Worm (Caenorhabditis elegans) whole organism, L3 larva: Measurements from ENCODE around the gene C03C10.2.

Source experiments
- ZK546.5 ChIP-seq: sonication (generic microtip); optimal IDR thresholded peaks from 2 replicates; lab custom pipeline; 2017; ENCODE audit warnings: missing biosample characterization, missing genetic modification characterization
- aly-2 ChIP-seq: fragments of 150-350 bp; optimal IDR thresholded peaks from 2 replicates; lab custom pipeline; 2014; ENCODE audit warnings: missing biosample characterization, missing genetic modification characterization
- ceh-16 ChIP-seq: sonication (generic microtip); optimal IDR thresholded peaks from 2 replicates; lab custom pipeline; 2017; ENCODE audit warnings: missing biosample characterization, missing genetic modification characterization
- ceh-28 ChIP-seq: fragments of 150-350 bp; optimal IDR thresholded peaks from 2 replicates; lab custom pipeline; 2014; ENCODE audit warnings: missing biosample characterization, missing genetic modification reagents, missing genetic modification characterization
- ceh-82 ChIP-seq: fragments of 150-350 bp; optimal IDR thresholded peaks from 2 replicates; lab custom pipeline; 2014; ENCODE audit warnings: missing biosample characterization, missing genetic modification characterization
- ceh-9 ChIP-seq: sonication (generic microtip); optimal IDR thresholded peaks from 2 replicates; lab custom pipeline; 2018; ENCODE audit warnings: missing biosample characterization, missing genetic modification characterization
- egl-27 ChIP-seq: sonication (generic microtip); optimal IDR thresholded peaks from 4 replicates; lab custom pipeline; 2017; ENCODE audit warnings: missing biosample characterization, missing genetic modification reagents, missing genetic modification characterization
- elt-1 ChIP-seq: fragments of 150-350 bp; optimal IDR thresholded peaks from 2 replicates; lab custom pipeline; 2014; ENCODE audit warnings: missing biosample characterization, missing genetic modification characterization
- elt-2 ChIP-seq: sonication (generic microtip); optimal IDR thresholded peaks from 2 replicates; lab custom pipeline; 2016; ENCODE audit warnings: missing genetic modification reagents, mild to moderate bottlenecking, missing genetic modification characterization, missing compliant biosample characterization
- elt-3 ChIP-seq, 3 experiments: fragments of 150-350 bp in 1 of 3; sonication (generic microtip) in 2 of 3; optimal IDR thresholded peaks; 2 replicates in 2 of 3; 4 replicates in 1 of 3; lab custom pipeline; 2014 to 2017; ENCODE audit warnings: missing biosample characterization in 3 of 3, missing genetic modification characterization in 3 of 3
- eor-1 ChIP-seq, 2 experiments: fragments of 150-350 bp; optimal IDR thresholded peaks; 2 replicates each; lab custom pipeline; 2014 to 2018; ENCODE audit warnings: missing biosample characterization in 2 of 2, missing genetic modification characterization in 2 of 2
- hmg-11 ChIP-seq: sonication (generic microtip); optimal IDR thresholded peaks from 2 replicates; lab custom pipeline; 2016; ENCODE audit warnings: missing genetic modification characterization, missing compliant biosample characterization
- jun-1 ChIP-seq: fragments of 150-350 bp; optimal IDR thresholded peaks from 2 replicates; lab custom pipeline; 2014; ENCODE audit warnings: missing biosample characterization, missing genetic modification reagents, missing genetic modification characterization
- lin-39 ChIP-seq: fragments of 150-350 bp; optimal IDR thresholded peaks from 2 replicates; lab custom pipeline; 2018; ENCODE audit warnings: missing biosample characterization, missing genetic modification reagents, missing genetic modification characterization
- lsy-12 ChIP-seq: sonication (generic microtip); optimal IDR thresholded peaks from 2 replicates; lab custom pipeline; 2016; ENCODE audit warnings: mild to moderate bottlenecking, missing genetic modification characterization, missing compliant biosample characterization
- mml-1 ChIP-seq: fragments of 150-350 bp; sonication (generic microtip); optimal IDR thresholded peaks from 3 replicates; lab custom pipeline; 2014; ENCODE audit warnings: missing biosample characterization, missing genetic modification characterization
- nfya-1 ChIP-seq: sonication (generic microtip); optimal IDR thresholded peaks from 2 replicates; lab custom pipeline; 2017; ENCODE audit warnings: missing genetic modification characterization, mild to moderate bottlenecking, missing compliant biosample characterization, antibody characterized with exemption, moderate library complexity; ENCODE audit not compliant: insufficient read depth
- nhr-12 ChIP-seq: fragments of 150-350 bp; optimal IDR thresholded peaks from 2 replicates; lab custom pipeline; 2014; ENCODE audit warnings: missing biosample characterization, missing genetic modification characterization
- nhr-25 ChIP-seq: sonication (generic microtip); optimal IDR thresholded peaks from 2 replicates; lab custom pipeline; 2017; ENCODE audit warnings: missing biosample characterization, missing genetic modification characterization
- nhr-28 ChIP-seq: fragments of 150-350 bp; optimal IDR thresholded peaks from 2 replicates; lab custom pipeline; 2014; ENCODE audit warnings: missing biosample characterization, missing genetic modification characterization
- nhr-43 ChIP-seq: sonication (generic microtip); optimal IDR thresholded peaks from 2 replicates; lab custom pipeline; 2016; ENCODE audit warnings: mild to moderate bottlenecking, missing genetic modification characterization, missing compliant biosample characterization; ENCODE audit not compliant: poor library complexity, severe bottlenecking
- nhr-67 ChIP-seq: fragments of 150-350 bp; optimal IDR thresholded peaks from 2 replicates; lab custom pipeline; 2014; ENCODE audit warnings: missing biosample characterization, missing genetic modification characterization
- nhr-76 ChIP-seq: fragments of 150-350 bp; sonication (generic microtip); optimal IDR thresholded peaks from 5 replicates; lab custom pipeline; 2014; ENCODE audit warnings: missing biosample characterization, missing genetic modification characterization
- nhr-77 ChIP-seq: fragments of 150-350 bp; optimal IDR thresholded peaks from 2 replicates; lab custom pipeline; 2014; ENCODE audit warnings: missing biosample characterization, missing genetic modification characterization
- pha-4 ChIP-seq: fragments of 150-350 bp; optimal IDR thresholded peaks from 2 replicates; lab custom pipeline; 2014; ENCODE audit warnings: missing biosample characterization, missing genetic modification reagents, missing genetic modification characterization
- pqm-1 ChIP-seq: fragments of 150-350 bp; optimal IDR thresholded peaks from 2 replicates; lab custom pipeline; 2017; ENCODE audit warnings: missing biosample characterization, missing genetic modification characterization, inconsistent platforms
- sea-2 ChIP-seq: fragments of 150-350 bp; sonication (generic microtip); optimal IDR thresholded peaks from 4 replicates; lab custom pipeline; 2014; ENCODE audit warnings: missing biosample characterization, missing genetic modification reagents, missing genetic modification characterization
- skn-1 ChIP-seq: fragments of 150-350 bp; optimal IDR thresholded peaks from 2 replicates; lab custom pipeline; 2014; ENCODE audit warnings: missing biosample characterization, missing genetic modification characterization
- tbx-2 ChIP-seq: sonication (generic microtip); optimal IDR thresholded peaks from 2 replicates; lab custom pipeline; 2016; ENCODE audit warnings: mild to moderate bottlenecking, missing genetic modification characterization, missing compliant biosample characterization
- unc-62 ChIP-seq: fragments of 150-350 bp; sonication (generic microtip); optimal IDR thresholded peaks from 4 replicates; lab custom pipeline; 2014; ENCODE audit warnings: missing biosample characterization, missing genetic modification reagents, missing genetic modification characterization
- zag-1 ChIP-seq: fragments of 150-350 bp; optimal IDR thresholded peaks from 2 replicates; lab custom pipeline; 2014; ENCODE audit warnings: missing biosample characterization, missing genetic modification characterization
- ztf-11 ChIP-seq: fragments of 150-350 bp; optimal IDR thresholded peaks from 2 replicates; lab custom pipeline; 2014; ENCODE audit warnings: missing biosample characterization, missing genetic modification characterization
- ztf-4 ChIP-seq: fragments of 150-350 bp; optimal IDR thresholded peaks from 2 replicates; lab custom pipeline; 2014; ENCODE audit warnings: missing biosample characterization, missing genetic modification characterization

C03C10.2 gene

DNA sequence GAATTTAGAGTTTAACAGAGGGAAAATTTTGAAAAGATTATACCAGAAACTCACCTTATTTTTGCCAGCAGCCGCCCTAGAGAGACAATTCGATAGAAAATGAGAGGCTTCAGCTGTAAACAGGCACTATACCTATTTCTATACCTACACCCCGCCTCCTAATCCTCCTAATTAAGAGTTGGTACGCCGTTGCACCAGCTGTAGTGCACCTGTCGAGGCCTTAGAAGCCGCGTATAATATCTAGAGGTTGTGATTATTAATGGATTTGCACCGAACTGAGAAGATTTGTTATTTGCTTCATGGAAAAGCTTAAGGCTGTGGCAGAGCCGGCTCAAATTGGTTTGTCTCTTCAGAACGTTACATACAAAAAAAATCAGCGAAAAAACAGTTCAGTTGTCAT is 1.1 kb downstream of the C03C10.2 start, which contains the start of gene C03C10.5:
Gene C03C10.5 (minus strand): TSS at position 101 of the 400 bp plus-strand sequence.
- TF ChIP-seq sea-2 (no peak), elt-3 (tag; optimal IDR thresholded peaks at IDR 0.05; lab: Kevin White, UChicago) (no peak), tbx-2 (tag; lab: Kevin White, UChicago) (no peak), unc-62 (GFP tag; lab: Kevin White, UChicago) (no peak), ZK546.5 (tag; lab: Kevin White, UChicago) (no peak), hmg-11 (no peak), eor-1 (tag; optimal IDR thresholded peaks at IDR 0.05; lab: Kevin White, UChicago) (no peak), egl-27 (tag; lab: Kevin White, UChicago) (no peak), ceh-28 (tag; lab: Kevin White, UChicago) (no peak), elt-1 (tag; lab: Kevin White, UChicago) (no peak), aly-2 (no peak), skn-1 (tag; lab: Kevin White, UChicago) (no peak), lin-39 (tag; lab: Kevin White, UChicago) (no peak), lsy-12 (tag; lab: Kevin White, UChicago) (no peak), elt-2 (tag; lab: Kevin White, UChicago) (no peak), zag-1 (tag; lab: Kevin White, UChicago) (no peak), ceh-9 (tag; lab: Kevin White, UChicago) (no peak), ceh-16 (no peak), ztf-11 (tag; lab: Kevin White, UChicago) (no peak), pqm-1 (tag; lab: Kevin White, UChicago) (no peak)
- TF ChIP-seq, all 47 proteins: peak for 0

- TF ChIP-seq ztf-4 (tag; lab: Kevin White, UChicago) (no peak), nhr-12 (tag; lab: Kevin White, UChicago) (no peak), nhr-67 (tag; lab: Kevin White, UChicago) (no peak), elt-3 (tag; optimal IDR thresholded peaks at IDR 0.05; lab: Kevin White, UChicago) (no peak), nhr-28 (tag; lab: Kevin White, UChicago) (no peak), jun-1 (tag; lab: Kevin White, UChicago) (no peak), lsy-12 (tag; lab: Kevin White, UChicago) (no peak), mml-1 (tag; lab: Kevin White, UChicago) (no peak), egl-27 (tag; lab: Kevin White, UChicago) (no peak), skn-1 (tag; lab: Kevin White, UChicago) (no peak)
- TF ChIP-seq, all 47 proteins: peak for 0
Measured at ce11 chrIII:4092962-4093361, 2.1 kb downstream of the C03C10.2 start.

DNA sequence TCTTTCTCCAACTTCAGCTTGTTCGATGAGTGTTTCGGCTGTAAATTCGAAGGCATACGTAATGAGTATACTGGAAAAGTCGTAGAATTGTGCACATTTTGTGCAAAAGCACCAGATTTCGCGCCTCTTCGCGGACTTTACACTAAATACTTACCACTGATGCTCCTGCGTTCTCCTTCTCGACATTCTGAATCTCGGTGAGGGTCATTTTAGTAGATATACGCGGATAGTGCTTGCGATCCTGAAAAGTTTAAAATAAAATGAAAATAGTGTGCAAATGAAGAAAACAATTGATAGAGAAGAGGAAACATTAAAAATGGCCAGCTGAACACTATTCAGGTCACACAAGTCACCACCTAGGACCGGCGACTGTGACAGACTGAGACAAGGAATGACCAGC is 3.8 kb downstream of the C03C10.2 start, which contains the start of gene rnr-2:
Gene rnr-2 (minus strand): TSS at position 241 of the 400 bp plus-strand sequence.
- peak; percentile 26 for TF ChIP-seq lin-39 (tag; lab: Kevin White, UChicago)
- no peak for TF ChIP-seq sea-2
- peak; percentile 12 for TF ChIP-seq nfya-1

DNA sequence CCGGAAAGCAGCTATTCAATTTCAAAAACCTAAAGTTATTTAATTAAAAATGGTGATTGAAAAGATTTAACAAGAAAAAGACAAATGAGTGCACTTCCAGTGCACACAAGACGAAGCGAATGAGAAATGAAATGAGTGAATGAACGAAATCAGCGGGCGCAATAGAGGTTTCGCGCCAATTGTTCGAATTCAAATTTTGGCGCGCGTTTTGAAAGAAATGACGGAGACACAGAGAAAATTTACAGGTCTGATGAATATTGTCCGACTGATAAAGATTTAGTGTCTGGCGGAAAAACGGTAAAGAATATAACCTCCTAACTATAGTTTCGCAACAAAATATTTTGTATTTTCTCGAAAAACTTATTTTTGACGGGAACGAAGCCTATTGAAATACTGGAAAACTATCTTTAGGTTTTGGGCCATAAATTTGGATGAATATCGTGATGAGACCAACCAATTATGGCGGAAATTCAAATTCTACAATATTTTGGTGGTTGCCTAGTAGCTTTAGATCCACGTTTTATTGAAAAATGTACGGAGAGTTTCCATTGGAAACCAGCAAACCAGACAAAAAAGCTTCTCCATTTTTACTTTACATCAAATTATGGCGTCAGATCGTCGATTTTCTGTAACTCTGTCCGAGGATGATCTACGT is 4.7 kb downstream of the C03C10.2 start, which contains the start of gene C03C10.7:
Gene C03C10.7 (plus strand): TSS at position 605 of the 655 bp plus-strand sequence.
- no peak for TF ChIP-seq ceh-28 (tag; lab: Kevin White, UChicago)
- TF ChIP-seq nhr-67 (tag; lab: Kevin White, UChicago): no peak
- TF ChIP-seq ceh-82 (tag; lab: Kevin White, UChicago): no peak
- TF ChIP-seq lin-39 (tag; lab: Kevin White, UChicago): no peak
- TF ChIP-seq elt-1 (tag; lab: Kevin White, UChicago): no peak
- TF ChIP-seq ceh-9 (tag; lab: Kevin White, UChicago): no peak
- TF ChIP-seq egl-27 (tag; lab: Kevin White, UChicago): no peak
- TF ChIP-seq nhr-76 (tag; lab: Kevin White, UChicago): no peak
- TF ChIP-seq ztf-11 (tag; lab: Kevin White, UChicago): no peak
- no peak for TF ChIP-seq nhr-43
- no peak for TF ChIP-seq nhr-77 (tag; lab: Kevin White, UChicago)
- TF ChIP-seq nhr-25 (tag; lab: Kevin White, UChicago): no peak
- TF ChIP-seq ceh-16: no peak
- no peak for TF ChIP-seq hmg-11
- TF ChIP-seq pha-4 (tag; lab: Kevin White, UChicago): no peak
- TF ChIP-seq lsy-12 (tag; lab: Kevin White, UChicago): no peak
- TF ChIP-seq nhr-28 (tag; lab: Kevin White, UChicago): no peak
